Fruit fly (Drosophila melanogaster) whole organism, prepupa: ENCODE measurements around the gene slmo.

Source experiments
- Blimp-1 ChIP-seq: fragments of 200-800 bp; sonication (Bioruptor generic); optimal IDR thresholded peaks from 3 replicates; lab custom pipeline; 2017; ENCODE audit warnings: missing biosample characterization, missing genetic modification characterization, mild to moderate bottlenecking, moderate library complexity, missing genetic modification reagents
- CG10631 ChIP-seq: fragments of 200-800 bp; sonication (Bioruptor generic); optimal IDR thresholded peaks from 2 replicates; lab custom pipeline; 2016; ENCODE audit warnings: missing biosample characterization, missing genetic modification characterization
- CG11294 ChIP-seq: fragments of 200-800 bp; sonication (Bioruptor generic); IDR thresholded peaks from 2 replicates; pipeline ENCODE4 v1.3.6; 2022; ENCODE audit warnings: missing biosample characterization, missing genetic modification characterization
- CG11762 ChIP-seq: fragments of 200-800 bp; sonication (Bioruptor generic); optimal IDR thresholded peaks from 3 replicates; lab custom pipeline; 2016; ENCODE audit warnings: missing biosample characterization, missing genetic modification characterization; ENCODE audit not compliant: insufficient read depth
- CG15336 ChIP-seq: fragments of 200-800 bp; sonication (Bioruptor generic); IDR thresholded peaks from 2 replicates; pipeline ENCODE4 v1.3.6; 2022; ENCODE audit warnings: missing biosample characterization, missing genetic modification characterization
- CG16779 ChIP-seq: fragments of 200-800 bp; sonication (Bioruptor generic); optimal IDR thresholded peaks from 3 replicates; lab custom pipeline; 2017; ENCODE audit warnings: missing biosample characterization, mild to moderate bottlenecking, missing genetic modification characterization
- CG31627 ChIP-seq: fragments of 200-800 bp; sonication (Bioruptor generic); optimal IDR thresholded peaks from 3 replicates; lab custom pipeline; 2016; ENCODE audit warnings: missing biosample characterization, missing genetic modification characterization
- CG32006 ChIP-seq: fragments of 200-800 bp; sonication (Bioruptor generic); optimal IDR thresholded peaks from 3 replicates; lab custom pipeline; 2017; ENCODE audit warnings: missing biosample characterization, mild to moderate bottlenecking, missing genetic modification characterization
- CG34406 ChIP-seq: fragments of 200-800 bp; sonication (Bioruptor generic); optimal IDR thresholded peaks from 3 replicates; lab custom pipeline; 2016; ENCODE audit warnings: missing biosample characterization, missing genetic modification characterization
- CG4318 ChIP-seq: fragments of 200-800 bp; sonication (Bioruptor generic); optimal IDR thresholded peaks from 3 replicates; lab custom pipeline; 2017; ENCODE audit warnings: missing biosample characterization, mild to moderate bottlenecking, missing genetic modification characterization
- CG6163 ChIP-seq: fragments of 200-800 bp; sonication (Bioruptor generic); IDR thresholded peaks from 3 replicates; pipeline ENCODE4 v1.3.6; 2022; ENCODE audit warnings: missing biosample characterization, missing genetic modification characterization
- CG6276 ChIP-seq: fragments of 200-800 bp; sonication (Bioruptor generic); optimal IDR thresholded peaks from 2 replicates; lab custom pipeline; 2017; ENCODE audit warnings: missing biosample characterization, mild to moderate bottlenecking, missing genetic modification characterization
- CG6792 ChIP-seq: fragments of 200-800 bp; sonication (Bioruptor generic); optimal IDR thresholded peaks from 3 replicates; lab custom pipeline; 2016; ENCODE audit warnings: missing biosample characterization, missing genetic modification characterization
- CG6808 ChIP-seq: fragments of 200-800 bp; sonication (Bioruptor generic); optimal IDR thresholded peaks from 3 replicates; lab custom pipeline; 2017; ENCODE audit warnings: missing biosample characterization, missing genetic modification characterization, mild to moderate bottlenecking, moderate library complexity, missing genetic modification reagents
- CG6854 ChIP-seq: fragments of 200-800 bp; sonication (Bioruptor generic); optimal IDR thresholded peaks from 2 replicates; lab custom pipeline; 2017; ENCODE audit warnings: missing biosample characterization, mild to moderate bottlenecking, missing genetic modification characterization
- CG7368 ChIP-seq: fragments of 200-800 bp; sonication (Bioruptor generic); optimal IDR thresholded peaks from 3 replicates; lab custom pipeline; 2016; ENCODE audit warnings: missing biosample characterization, missing genetic modification characterization
- CG8319 ChIP-seq: fragments of 200-800 bp; sonication (Bioruptor generic); optimal IDR thresholded peaks from 3 replicates; lab custom pipeline; 2016; ENCODE audit warnings: missing biosample characterization, missing genetic modification characterization
- CG9139 ChIP-seq: fragments of 200-800 bp; sonication (Bioruptor generic); optimal IDR thresholded peaks from 3 replicates; lab custom pipeline; 2017; ENCODE audit warnings: missing biosample characterization, mild to moderate bottlenecking, missing genetic modification characterization
- Eip75B ChIP-seq: fragments of 200-800 bp; sonication (Bioruptor generic); optimal IDR thresholded peaks from 3 replicates; lab custom pipeline; 2016; ENCODE audit warnings: missing biosample characterization, missing genetic modification characterization
- Eip78C ChIP-seq: fragments of 200-800 bp; sonication (Bioruptor generic); peaks from one replicate; lab custom pipeline; 2016; ENCODE audit warnings: missing biosample characterization, missing genetic modification characterization
- Eip93F ChIP-seq: fragments of 200-800 bp; sonication (Bioruptor generic); optimal IDR thresholded peaks from 2 replicates; lab custom pipeline; 2016; ENCODE audit warnings: missing biosample characterization, mild to moderate bottlenecking, missing genetic modification characterization
- Gug ChIP-seq: fragments of 200-800 bp; sonication (Bioruptor generic); IDR thresholded peaks from 2 replicates; pipeline ENCODE4 v1.3.6; 2022; ENCODE audit warnings: missing biosample characterization, missing genetic modification characterization
- Lpt ChIP-seq: fragments of 200-800 bp; sonication (Bioruptor generic); optimal IDR thresholded peaks from 3 replicates; lab custom pipeline; 2016; ENCODE audit warnings: missing biosample characterization, missing genetic modification characterization
- Met ChIP-seq: fragments of 200-800 bp; sonication (Bioruptor generic); optimal IDR thresholded peaks from 3 replicates; lab custom pipeline; 2016; ENCODE audit warnings: missing biosample characterization, missing genetic modification characterization
- Smox ChIP-seq: fragments of 200-800 bp; sonication (Bioruptor generic); optimal IDR thresholded peaks from 3 replicates; lab custom pipeline; 2016; ENCODE audit warnings: missing biosample characterization, missing genetic modification characterization
- Sox102F ChIP-seq: fragments of 200-800 bp; sonication (Bioruptor generic); optimal IDR thresholded peaks from 2 replicates; lab custom pipeline; 2016; ENCODE audit warnings: missing biosample characterization, mild to moderate bottlenecking, missing genetic modification characterization
- Sox15 ChIP-seq: fragments of 200-800 bp; sonication (Bioruptor generic); optimal IDR thresholded peaks from 3 replicates; lab custom pipeline; 2016; ENCODE audit warnings: missing biosample characterization, missing genetic modification characterization
- achi ChIP-seq: fragments of 200-800 bp; sonication (Bioruptor generic); optimal IDR thresholded peaks from 3 replicates; lab custom pipeline; 2016; ENCODE audit warnings: missing biosample characterization, missing genetic modification characterization
- acj6 ChIP-seq: fragments of 200-800 bp; sonication (Bioruptor generic); optimal IDR thresholded peaks from 3 replicates; lab custom pipeline; 2016; ENCODE audit warnings: missing biosample characterization, missing genetic modification characterization
- cyc ChIP-seq: fragments of 200-800 bp; sonication (Bioruptor generic); optimal IDR thresholded peaks from 3 replicates; lab custom pipeline; 2016; ENCODE audit warnings: missing biosample characterization, missing genetic modification characterization
- dac ChIP-seq: fragments of 200-800 bp; sonication (Bioruptor generic); optimal IDR thresholded peaks from 2 replicates; lab custom pipeline; 2017; ENCODE audit warnings: missing biosample characterization, mild to moderate bottlenecking, missing genetic modification characterization
- dsx ChIP-seq: fragments of 200-800 bp; optimal IDR thresholded peaks from 3 replicates; lab custom pipeline; 2019; ENCODE audit warnings: missing biosample characterization, mild to moderate bottlenecking, missing genetic modification characterization, moderate library complexity; ENCODE audit not compliant: poor library complexity, severe bottlenecking
- eg ChIP-seq: fragments of 200-800 bp; sonication (Bioruptor generic); IDR thresholded peaks from 3 replicates; pipeline ENCODE4 v1.3.6; 2022; ENCODE audit warnings: missing biosample characterization, missing genetic modification characterization
- esn ChIP-seq: fragments of 200-800 bp; sonication (Bioruptor generic); optimal IDR thresholded peaks from 2 replicates; lab custom pipeline; 2016; ENCODE audit warnings: missing biosample characterization, mild to moderate bottlenecking, missing genetic modification characterization, moderate library complexity
- fd59A ChIP-seq: fragments of 200-800 bp; sonication (Bioruptor generic); optimal IDR thresholded peaks from 2 replicates; lab custom pipeline; 2017; ENCODE audit warnings: missing biosample characterization, mild to moderate bottlenecking, missing genetic modification characterization, missing genetic modification reagents
- fd85E ChIP-seq: fragments of 200-800 bp; sonication (Bioruptor generic); optimal IDR thresholded peaks from 3 replicates; lab custom pipeline; 2016; ENCODE audit warnings: missing biosample characterization, missing genetic modification characterization
- fkh ChIP-seq: fragments of 200-800 bp; sonication (Bioruptor generic); optimal IDR thresholded peaks from 3 replicates; lab custom pipeline; 2017; ENCODE audit warnings: missing biosample characterization, mild to moderate bottlenecking, missing genetic modification characterization, moderate library complexity
- lz ChIP-seq: fragments of 200-800 bp; sonication (Bioruptor generic); optimal IDR thresholded peaks from 3 replicates; lab custom pipeline; 2016; ENCODE audit warnings: missing biosample characterization, missing genetic modification characterization
- net ChIP-seq: fragments of 200-800 bp; sonication (Bioruptor generic); optimal IDR thresholded peaks from 3 replicates; lab custom pipeline; 2016; ENCODE audit warnings: missing biosample characterization, missing genetic modification characterization
- pdm3 ChIP-seq: fragments of 200-800 bp; sonication (Bioruptor generic); optimal IDR thresholded peaks from 3 replicates; lab custom pipeline; 2016; ENCODE audit warnings: missing biosample characterization, missing genetic modification characterization
- salr ChIP-seq, 2 experiments: fragments of 200-800 bp; sonication (Bioruptor generic); optimal IDR thresholded peaks; 3 replicates each; lab custom pipeline; 2016 to 2018; ENCODE audit warnings: missing biosample characterization in 2 of 2, missing genetic modification characterization in 2 of 2, mild to moderate bottlenecking in 1 of 2
- spab ChIP-seq: fragments of 200-800 bp; sonication (Bioruptor generic); optimal IDR thresholded peaks from 2 replicates; lab custom pipeline; 2017; ENCODE audit warnings: missing biosample characterization, mild to moderate bottlenecking, missing genetic modification characterization, missing genetic modification reagents
- ss ChIP-seq, 2 experiments: fragments of 200-800 bp; sonication (Bioruptor generic); optimal IDR thresholded peaks; 2 replicates in 1 of 2; 3 replicates in 1 of 2; lab custom pipeline; 2017 to 2018; ENCODE audit warnings: mild to moderate bottlenecking in 2 of 2, missing biosample characterization in 2 of 2, missing genetic modification characterization in 2 of 2, moderate library complexity in 1 of 2
- svp ChIP-seq: fragments of 200-800 bp; sonication (Bioruptor generic); peaks from one replicate; lab custom pipeline; 2016; ENCODE audit warnings: missing biosample characterization, missing genetic modification characterization
- topi ChIP-seq: fragments of 200-800 bp; sonication (Bioruptor generic); optimal IDR thresholded peaks from 3 replicates; lab custom pipeline; 2016; ENCODE audit warnings: missing biosample characterization, missing genetic modification characterization
- vri ChIP-seq: fragments of 200-800 bp; sonication (Bioruptor generic); optimal IDR thresholded peaks from 3 replicates; lab custom pipeline; 2016; ENCODE audit warnings: missing biosample characterization, mild to moderate bottlenecking, missing genetic modification characterization

Gene slmo

DNA sequence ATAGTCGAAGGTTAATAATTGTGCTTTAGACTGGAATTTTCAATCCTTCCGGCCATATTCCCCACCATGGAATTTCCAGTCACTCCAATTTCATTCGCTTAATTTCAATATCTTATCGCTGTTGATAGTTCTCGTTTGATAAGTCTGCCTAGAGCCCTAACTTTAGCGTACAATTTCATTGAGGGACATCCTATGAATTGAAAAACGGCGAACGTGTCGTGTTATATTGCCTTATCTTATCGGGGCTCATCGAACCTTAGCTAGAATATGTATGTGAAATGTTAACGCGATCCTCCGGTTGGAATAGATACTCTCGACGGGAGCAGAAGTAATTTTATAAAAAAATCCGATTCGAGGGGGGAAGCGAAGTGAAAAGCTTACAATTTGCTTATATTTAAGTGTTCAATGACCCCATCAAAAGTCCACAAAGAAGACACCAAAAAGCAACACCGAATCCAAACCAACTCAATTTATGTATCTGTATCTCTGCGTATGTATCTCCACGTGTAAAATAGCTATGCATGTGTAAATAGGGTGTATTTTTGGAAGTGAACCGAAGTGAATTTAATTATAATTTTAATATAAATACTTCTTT, 41.2 kb upstream of the slmo start:
- TF ChIP-seq CG16779 (peak; percentile 6), spab (GFP tag; lab: Kevin White, UChicago) (no peak), svp (peak; percentile 56), vri (GFP tag; lab: Kevin White, UChicago) (no peak), CG34406 (no peak), CG10631 (no peak), pdm3 (GFP tag; lab: Kevin White, UChicago) (no peak), Eip75B (no peak), Met (GFP tag; lab: Kevin White, UChicago) (no peak), topi (no peak), ss (GFP tag; optimal IDR thresholded peaks at IDR 0.05; lab: Kevin White, UChicago) (no peak), CG15336 (GFP tag; lab: Robert Waterston, UW) (no peak), fd59A (GFP tag; lab: Kevin White, UChicago) (no peak)

DNA sequence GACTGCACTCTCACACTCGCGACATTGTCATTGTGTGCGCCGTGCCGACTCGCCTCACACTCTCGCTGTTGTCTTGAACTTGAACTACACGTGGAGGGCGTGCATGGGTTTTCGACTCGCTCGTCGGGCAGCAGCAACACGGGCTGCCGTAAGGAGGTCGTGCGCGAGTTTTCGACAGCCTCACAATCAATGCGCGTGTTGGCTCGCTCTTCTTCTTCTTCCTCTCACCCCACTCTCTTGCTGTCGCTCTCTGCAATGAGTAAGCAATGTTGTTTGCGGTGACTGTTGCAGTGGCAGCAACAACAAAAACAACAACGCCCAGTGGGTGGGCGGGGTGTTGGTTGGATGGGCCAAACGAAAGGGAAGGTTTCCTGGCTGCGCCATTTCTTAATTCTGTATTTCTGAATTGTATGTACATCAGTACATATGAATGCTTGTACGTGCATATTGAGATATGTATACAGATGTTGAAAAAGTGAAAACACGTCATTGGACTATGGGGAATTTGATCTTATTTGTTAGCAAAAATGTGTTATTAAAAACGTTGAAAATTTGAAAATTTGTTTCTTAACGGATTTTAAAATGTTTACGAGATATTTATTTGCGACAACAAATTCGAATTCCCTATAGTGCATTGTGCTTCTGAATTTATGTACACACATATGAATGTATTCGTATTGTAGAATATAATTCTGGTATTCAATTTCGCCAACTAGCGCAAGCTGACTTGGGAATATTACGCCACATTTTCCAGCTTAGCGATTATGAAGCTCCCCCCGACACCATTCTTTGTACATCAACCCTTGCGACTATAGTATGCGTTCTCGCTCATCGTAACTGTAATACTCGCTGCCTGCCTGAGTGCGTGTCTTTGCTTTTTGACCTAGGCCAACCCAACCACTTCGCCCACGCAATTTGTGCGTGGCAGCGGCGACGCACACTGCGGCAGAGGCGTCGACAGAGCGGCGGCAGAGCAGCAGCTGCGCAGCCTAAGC, 40.2 kb upstream of the slmo start:
- TF ChIP-seq Smox (GFP tag; lab: Kevin White, UChicago) (no peak), CG34406 (no peak), CG32006 (GFP tag; lab: Kevin White, UChicago) (no peak), Blimp-1 (GFP tag; lab: Kevin White, UChicago) (peak; percentile 99), spab (GFP tag; lab: Kevin White, UChicago) (no peak), CG6854 (GFP tag; lab: Kevin White, UChicago) (peak; percentile 72), acj6 (no peak), eg (peak; percentile 56; the same call in 2 of the 3 replicates), Gug (GFP tag; lab: Robert Waterston, UW) (peak; percentile 53), dac (GFP tag; lab: Kevin White, UChicago) (no peak), achi (no peak), CG11762 (no peak), CG7368 (GFP tag; lab: Kevin White, UChicago) (no peak), Sox102F (GFP tag; lab: Kevin White, UChicago) (peak; percentile 23), CG4318 (GFP tag; lab: Kevin White, UChicago) (no peak), lz (GFP tag; lab: Kevin White, UChicago) (no peak), Eip78C (peak; percentile 98), CG6163 (GFP tag; lab: Robert Waterston, UW) (peak; percentile 70), CG16779 (peak; percentile 66), Sox15 (GFP tag; lab: Kevin White, UChicago) (no peak), pdm3 (GFP tag; lab: Kevin White, UChicago) (no peak), net (peak; percentile 14), Eip75B (peak; percentile 93), CG8319 (GFP tag; lab: Kevin White, UChicago) (no peak), Lpt (GFP tag; lab: Kevin White, UChicago) (peak; percentile 21), CG31627 (peak; percentile 23), svp (peak; percentile 97), Eip93F (GFP tag; lab: Kevin White, UChicago) (no peak), CG6792 (GFP tag; lab: Kevin White, UChicago) (no peak), CG11294 (GFP tag; lab: Robert Waterston, UW) (no peak), CG6276 (no peak), Met (GFP tag; lab: Kevin White, UChicago) (peak; percentile 100), esn (GFP tag; lab: Kevin White, UChicago) (peak; percentile 32), salr (GFP tag; optimal IDR thresholded peaks at IDR 0.05; lab: Kevin White, UChicago) (peak in 1 of 2 experiments; percentile 35), fd85E (GFP tag; lab: Kevin White, UChicago) (no peak), fkh (GFP tag; lab: Kevin White, UChicago) (peak; percentile 95), cyc (GFP tag; lab: Kevin White, UChicago) (no peak), CG9139 (GFP tag; lab: Kevin White, UChicago) (no peak), topi (peak; percentile 17), CG6808 (GFP tag; lab: Kevin White, UChicago) (no peak), dsx (GFP tag; lab: Kevin White, UChicago) (peak; percentile 80)
